Worm (Caenorhabditis elegans) whole organism, L1 larva: ENCODE measurements around the gene ZK721.3.

Experiments
- C04F5.9 ChIP-seq: sonication (generic microtip); optimal IDR thresholded peaks from 2 replicates; lab custom pipeline; 2016; ENCODE audit warnings: missing genetic modification characterization, missing compliant biosample characterization
- C34B4.2 ChIP-seq: sonication (generic microtip); optimal IDR thresholded peaks from 2 replicates; lab custom pipeline; 2017; ENCODE audit warnings: mild to moderate bottlenecking, missing genetic modification characterization, missing compliant biosample characterization
- Y116A8C.19 ChIP-seq: sonication (generic microtip); optimal IDR thresholded peaks from 2 replicates; lab custom pipeline; 2016; ENCODE audit warnings: missing compliant biosample characterization, missing genetic modification characterization, borderline replicate concordance
- alr-1 ChIP-seq: fragments of 200-800 bp; sonication (Bioruptor generic); optimal IDR thresholded peaks from 2 replicates; lab custom pipeline; 2018; ENCODE audit warnings: borderline replicate concordance, mild to moderate bottlenecking, missing genetic modification characterization, missing compliant biosample characterization
- aly-2 ChIP-seq: fragments of 150-350 bp; optimal IDR thresholded peaks from 2 replicates; lab custom pipeline; 2014; ENCODE audit warnings: missing biosample characterization, missing genetic modification characterization
- ama-1 ChIP-seq: fragments of 150-350 bp; optimal IDR thresholded peaks from 2 replicates; lab custom pipeline; 2014
- blmp-1 ChIP-seq: fragments of 150-350 bp; optimal IDR thresholded peaks from 2 replicates; lab custom pipeline; 2014; ENCODE audit warnings: missing biosample characterization, missing genetic modification characterization
- ceh-82 ChIP-seq, 3 experiments: fragments of 150-350 bp in 1 of 3; sonication (generic microtip) in 2 of 3; optimal IDR thresholded peaks; 2 replicates each; lab custom pipeline; 2014 to 2017; ENCODE audit warnings: missing biosample characterization in 3 of 3, missing genetic modification characterization in 3 of 3
- ceh-90 ChIP-seq: sonication (generic microtip); optimal IDR thresholded peaks from 2 replicates; lab custom pipeline; 2016; ENCODE audit warnings: missing genetic modification characterization, missing compliant biosample characterization
- ces-1 ChIP-seq: fragments of 150-350 bp; optimal IDR thresholded peaks from 2 replicates; lab custom pipeline; 2014; ENCODE audit warnings: missing biosample characterization, missing genetic modification reagents, missing genetic modification characterization
- efl-1 ChIP-seq, 4 experiments: fragments of 150-350 bp; optimal IDR thresholded peaks in 3 of 4; peaks in 1 of 4; 1 replicate in 1 of 4; 2 replicates in 3 of 4; lab custom pipeline; 2014; ENCODE audit warnings: missing biosample characterization in 2 of 4, missing genetic modification characterization in 2 of 4, missing genetic modification reagents in 2 of 4
- egl-13 ChIP-seq: sonication (generic microtip); optimal IDR thresholded peaks from 2 replicates; lab custom pipeline; 2016; ENCODE audit warnings: missing genotype, missing genetic modification reagents, missing genetic modification characterization, missing compliant biosample characterization
- fkh-10 ChIP-seq: sonication (generic microtip); optimal IDR thresholded peaks from 2 replicates; lab custom pipeline; 2017; ENCODE audit warnings: missing biosample characterization, missing genetic modification reagents, missing genetic modification characterization
- fos-1 ChIP-seq: fragments of 150-350 bp; optimal IDR thresholded peaks from 2 replicates; lab custom pipeline; 2014; ENCODE audit warnings: missing biosample characterization, missing genetic modification characterization
- hlh-4 ChIP-seq: sonication (generic microtip); optimal IDR thresholded peaks from 2 replicates; lab custom pipeline; 2016; ENCODE audit warnings: mild to moderate bottlenecking, missing genetic modification characterization, missing compliant biosample characterization
- hpl-2 ChIP-seq: fragments of 150-350 bp; optimal IDR thresholded peaks from 2 replicates; lab custom pipeline; 2014; ENCODE audit warnings: missing biosample characterization, missing genetic modification reagents, missing genetic modification characterization
- irx-1 ChIP-seq: sonication (generic microtip); optimal IDR thresholded peaks from 2 replicates; lab custom pipeline; 2016; ENCODE audit warnings: missing genetic modification characterization, missing compliant biosample characterization
- jun-1 ChIP-seq: fragments of 150-350 bp; optimal IDR thresholded peaks from 2 replicates; lab custom pipeline; 2014; ENCODE audit warnings: missing biosample characterization, missing genetic modification reagents, missing genetic modification characterization
- mab-9 ChIP-seq: fragments of 200-800 bp; sonication (Bioruptor generic); IDR thresholded peaks from 2 replicates; pipeline ENCODE4 v1.3.6; 2022; ENCODE audit warnings: missing genetic modification reagents, missing genetic modification characterization, missing compliant biosample characterization
- mef-2 ChIP-seq: fragments of 150-350 bp; optimal IDR thresholded peaks from 2 replicates; lab custom pipeline; 2014; ENCODE audit warnings: missing biosample characterization, missing genetic modification characterization
- nhr-11 ChIP-seq: fragments of 150-350 bp; optimal IDR thresholded peaks from 2 replicates; lab custom pipeline; 2014; ENCODE audit warnings: missing biosample characterization, missing genetic modification characterization
- nhr-28 ChIP-seq: fragments of 150-350 bp; optimal IDR thresholded peaks from 2 replicates; lab custom pipeline; 2014; ENCODE audit warnings: missing biosample characterization, missing genetic modification characterization
- nhr-47 ChIP-seq: sonication (generic microtip); optimal IDR thresholded peaks from 2 replicates; lab custom pipeline; 2016; ENCODE audit warnings: mild to moderate bottlenecking, missing genetic modification characterization, moderate library complexity, missing compliant biosample characterization
- nhr-84 ChIP-seq: sonication (generic microtip); optimal IDR thresholded peaks from 2 replicates; lab custom pipeline; 2017; ENCODE audit warnings: missing biosample characterization, missing genetic modification characterization
- nhr-85 ChIP-seq: sonication (generic microtip); peaks from one replicate; lab custom pipeline; 2016; ENCODE audit warnings: missing genetic modification characterization, inconsistent platforms, missing compliant biosample characterization
- pax-3 ChIP-seq: fragments of 200-800 bp; sonication (Bioruptor generic); optimal IDR thresholded peaks from 2 replicates; lab custom pipeline; 2018; ENCODE audit warnings: mild to moderate bottlenecking, missing genetic modification characterization, moderate library complexity, missing compliant biosample characterization
- pqm-1 ChIP-seq: sonication (generic microtip); optimal IDR thresholded peaks from 3 replicates; lab custom pipeline; 2017; ENCODE audit warnings: missing biosample characterization, missing genetic modification characterization
- rnt-1 ChIP-seq: sonication (generic microtip); optimal IDR thresholded peaks from 2 replicates; lab custom pipeline; 2016; ENCODE audit warnings: mild to moderate bottlenecking, missing genetic modification characterization, moderate library complexity, missing compliant biosample characterization
- snu-23 ChIP-seq: sonication (generic microtip); optimal IDR thresholded peaks from 2 replicates; lab custom pipeline; 2016; ENCODE audit warnings: missing genetic modification characterization, missing compliant biosample characterization
- sox-4 ChIP-seq: sonication (generic microtip); optimal IDR thresholded peaks from 2 replicates; lab custom pipeline; 2016; ENCODE audit warnings: missing genetic modification characterization, missing compliant biosample characterization
- swsn-7 ChIP-seq: sonication (generic microtip); optimal IDR thresholded peaks from 2 replicates; lab custom pipeline; 2016; ENCODE audit warnings: missing genetic modification characterization, missing compliant biosample characterization
- unc-62 ChIP-seq: fragments of 150-350 bp; optimal IDR thresholded peaks from 2 replicates; lab custom pipeline; 2014; ENCODE audit warnings: missing biosample characterization, missing genetic modification reagents, missing genetic modification characterization
- unc-98 ChIP-seq: fragments of 200-800 bp; sonication (Bioruptor generic); IDR thresholded peaks from 2 replicates; pipeline ENCODE4 v1.3.6; 2022; ENCODE audit warnings: missing genetic modification characterization, missing compliant biosample characterization
- vab-15 ChIP-seq: sonication (generic microtip); optimal IDR thresholded peaks from 2 replicates; lab custom pipeline; 2017; ENCODE audit warnings: missing genotype, mild to moderate bottlenecking, missing genetic modification characterization, missing compliant biosample characterization
- xbp-1 ChIP-seq: sonication (generic microtip); optimal IDR thresholded peaks from 2 replicates; lab custom pipeline; 2016; ENCODE audit warnings: missing genetic modification characterization, missing compliant biosample characterization
- zag-1 ChIP-seq: fragments of 150-350 bp; optimal IDR thresholded peaks from 2 replicates; lab custom pipeline; 2014; ENCODE audit warnings: missing biosample characterization, missing genetic modification characterization
- zip-4 ChIP-seq: fragments of 200-800 bp; sonication (Bioruptor generic); optimal IDR thresholded peaks from 2 replicates; lab custom pipeline; 2018; ENCODE audit warnings: mild to moderate bottlenecking, missing genetic modification characterization, moderate library complexity, missing compliant biosample characterization
- ztf-11 ChIP-seq, 2 experiments: sonication (generic microtip); optimal IDR thresholded peaks; 2 replicates each; lab custom pipeline; 2016 to 2017; ENCODE audit warnings: missing genetic modification characterization in 2 of 2, missing biosample characterization in 1 of 2, missing compliant biosample characterization in 1 of 2
- ztf-4 ChIP-seq: fragments of 150-350 bp; optimal IDR thresholded peaks from 2 replicates; lab custom pipeline; 2014; ENCODE audit warnings: missing biosample characterization, missing genetic modification characterization

The ZK721.3 gene

DNA sequence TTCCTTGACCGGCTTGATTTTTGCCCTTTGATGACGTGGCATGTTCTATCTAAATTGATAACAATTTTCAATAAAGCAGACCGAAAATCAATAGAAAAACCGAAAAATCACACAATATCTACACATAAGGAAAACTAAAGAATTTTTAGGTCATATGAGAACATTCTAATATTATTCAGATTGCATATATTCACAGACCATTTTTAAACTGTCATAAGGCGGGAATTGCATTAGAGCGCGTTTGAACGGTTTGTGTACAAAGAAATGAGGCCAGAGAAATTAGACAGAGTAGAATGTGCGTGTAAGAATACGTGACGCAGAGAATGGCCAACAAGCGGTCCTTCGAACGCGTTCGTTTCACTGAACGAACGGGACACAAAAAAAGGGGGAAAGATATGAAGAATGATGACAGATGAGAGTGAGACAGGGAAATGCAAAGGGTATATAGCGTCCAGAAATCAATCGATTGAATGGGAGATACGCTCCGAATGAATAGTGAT, 47.3 kb upstream of the ZK721.3 start, which contains the start of gene M02D8.3 (continued):
- TF ChIP-seq aly-2 (tag; lab: Kevin White, UChicago) (no peak), unc-62 (GFP tag; lab: Kevin White, UChicago) (no peak), egl-13 (tag; lab: Kevin White, UChicago) (no peak), ceh-90 (tag; lab: Kevin White, UChicago) (no peak), C04F5.9 (tag; lab: Kevin White, UChicago) (no peak), efl-1 (optimal IDR thresholded peaks at IDR 0.05; lab: Kevin White, UChicago) (peak; percentile 44 to 63), efl-1 (GFP tag; optimal IDR thresholded peaks at IDR 0.05 in 1 of 2; lab: Kevin White, UChicago) (peak; percentile 67 to 84), ceh-82 (tag; optimal IDR thresholded peaks at IDR 0.05; lab: Kevin White, UChicago) (no peak), pax-3 (no peak), vab-15 (tag; lab: Kevin White, UChicago) (no peak), mab-9 (GFP tag; lab: Robert Waterston, UW) (no peak), unc-98 (GFP tag; lab: Robert Waterston, UW) (no peak), zip-4 (no peak), pqm-1 (tag; lab: Kevin White, UChicago) (no peak), blmp-1 (tag; lab: Kevin White, UChicago) (peak; percentile 64), irx-1 (no peak), C34B4.2 (no peak), nhr-47 (no peak), nhr-84 (tag; lab: Kevin White, UChicago) (no peak), ztf-4 (tag; lab: Kevin White, UChicago) (no peak), nhr-28 (tag; lab: Kevin White, UChicago) (no peak), ces-1 (no peak), snu-23 (GFP tag; lab: Kevin White, UChicago) (peak; percentile 28), rnt-1 (tag; lab: Kevin White, UChicago) (no peak), nhr-11 (tag; lab: Kevin White, UChicago) (no peak), zag-1 (tag; lab: Kevin White, UChicago) (no peak), xbp-1 (tag; lab: Kevin White, UChicago) (peak; percentile 7), ama-1 (lab: Kevin White, UChicago) (no peak), mef-2 (no peak), fos-1 (no peak), hlh-4 (tag; lab: Kevin White, UChicago) (no peak)
- TF ChIP-seq, all 84 proteins: peak for 13

DNA sequence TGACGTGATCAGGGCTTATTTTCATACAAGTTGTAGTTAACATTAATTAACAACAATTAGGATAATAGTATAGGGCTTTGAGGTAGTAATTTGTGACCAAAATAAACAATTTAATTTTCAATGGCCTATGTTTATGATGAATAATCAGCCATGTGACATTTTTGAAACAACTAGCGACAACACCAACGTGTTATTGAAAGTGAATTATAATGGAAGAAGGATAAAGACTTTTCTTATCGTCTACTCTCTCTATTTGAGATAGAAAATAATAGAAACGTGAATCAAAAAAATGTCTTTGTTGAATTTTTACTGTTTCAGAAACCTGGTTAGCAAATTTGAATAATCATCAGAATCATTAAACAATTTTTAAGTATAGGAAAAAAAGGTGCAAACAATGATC, 46.5 kb upstream of the ZK721.3 start:
- TF ChIP-seq swsn-7 (tag; lab: Kevin White, UChicago) (no peak), blmp-1 (tag; lab: Kevin White, UChicago) (peak; percentile 68), alr-1 (tag; lab: Kevin White, UChicago) (no peak), nhr-85 (peak; percentile 58), ztf-4 (tag; lab: Kevin White, UChicago) (no peak)

DNA sequence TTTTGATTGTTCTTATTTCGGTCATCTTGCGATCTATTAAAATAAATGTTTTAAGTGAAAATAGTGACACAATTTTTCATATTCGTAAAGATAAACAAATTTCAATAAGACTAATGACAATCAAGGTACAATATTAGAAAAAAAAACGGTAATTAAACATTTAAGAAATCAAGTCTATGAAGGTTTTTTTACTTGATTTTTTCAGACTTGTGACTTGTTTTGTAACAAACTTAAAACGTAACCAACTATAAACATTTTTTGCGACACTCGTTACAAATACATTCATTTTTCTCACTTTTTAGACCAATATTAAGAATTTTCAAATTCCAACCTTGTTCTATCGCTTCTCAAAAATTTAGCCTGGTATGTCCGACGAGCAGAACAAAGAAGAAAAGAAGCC, 45.0 kb upstream of the ZK721.3 start, which contains the start of gene M02D8.2:
M02D8.2 (plus strand) TSS at position 301 of the 400 bp plus-strand sequence.
- TF ChIP-seq egl-13 (tag; lab: Kevin White, UChicago): no peak
- TF ChIP-seq jun-1 (tag; lab: Kevin White, UChicago): no peak
- TF ChIP-seq Y116A8C.19 (tag; lab: Kevin White, UChicago): no peak
- TF ChIP-seq ztf-11 (tag; optimal IDR thresholded peaks at IDR 0.05; lab: Kevin White, UChicago): no peak
- TF ChIP-seq nhr-85: no peak
- no peak for TF ChIP-seq hpl-2 (GFP tag; lab: Kevin White, UChicago)
- no peak for TF ChIP-seq efl-1 (optimal IDR thresholded peaks at IDR 0.05; lab: Kevin White, UChicago)
- no peak for TF ChIP-seq efl-1 (GFP tag; optimal IDR thresholded peaks at IDR 0.05 in 1 of 2; lab: Kevin White, UChicago)
- no peak for TF ChIP-seq fkh-10
- no peak for TF ChIP-seq nhr-11 (tag; lab: Kevin White, UChicago)
- no peak for TF ChIP-seq sox-4 (tag; lab: Kevin White, UChicago)
